Worm (Caenorhabditis elegans): ENCODE data around the gene gtf-2H1.

gtf-2H1 gene

ce11 chrIV:210591-210990 is 21.0 kb downstream of the gtf-2H1 start (continued):
- TF ChIP-seq mdl-1 (tag; optimal IDR thresholded peaks at IDR 0.05), result peak in 1 of 2 experiments; percentile 50
- TF ChIP-seq zip-2 (tag; optimal IDR thresholded peaks at IDR 0.05), result no peak
- TF ChIP-seq sdz-12 (GFP tag; optimal IDR thresholded peaks at IDR 0.05), result no peak
- TF ChIP-seq ama-1 (optimal IDR thresholded peaks at IDR 0.05), result no peak
- TF ChIP-seq arid-1 (GFP tag; conservative IDR thresholded peaks at IDR 0.05), result no peak
- peak; percentile 11 for TF ChIP-seq rbr-2 (tag; optimal IDR thresholded peaks at IDR 0.05)
- no peak for TF ChIP-seq fkh-10 (GFP tag; optimal IDR thresholded peaks at IDR 0.05)
- 0 out of 2 replicates have a peak, but pooled peaks have one; percentile 27 for TF ChIP-seq hmg-1.1 (GFP tag; IDR thresholded peaks at IDR 0.05)
- no peak for TF ChIP-seq fos-1 (tag; optimal IDR thresholded peaks at IDR 0.05)
- TF ChIP-seq lin-1 (GFP tag; IDR thresholded peaks at IDR 0.05), result no peak
- TF ChIP-seq nhr-41 (GFP tag; IDR thresholded peaks at IDR 0.05), result peak; percentile 81
- TF ChIP-seq hif-1 (tag; optimal IDR thresholded peaks at IDR 0.05), result no peak
- no peak for TF ChIP-seq daf-16 (GFP tag; optimal IDR thresholded peaks at IDR 0.05)
- peak; percentile 96 for TF ChIP-seq daf-16 (tag; optimal IDR thresholded peaks at IDR 0.05)
- no peak for TF ChIP-seq F10B5.3 (tag; optimal IDR thresholded peaks at IDR 0.05)
- TF ChIP-seq hlh-30 (tag; optimal IDR thresholded peaks at IDR 0.05; ENCODE audit: insufficient read depth), result peak; percentile 62
- TF ChIP-seq php-3 (GFP tag; IDR thresholded peaks at IDR 0.05), result peak; percentile 72
- no peak for TF ChIP-seq skn-1 (tag; optimal IDR thresholded peaks at IDR 0.05)
- peak; percentile 91 for TF ChIP-seq dve-1 (tag; optimal IDR thresholded peaks at IDR 0.05; ENCODE audit: insufficient read depth)

- no peak for TF ChIP-seq mxl-2 (GFP tag; conservative IDR thresholded peaks at IDR 0.05)
- TF ChIP-seq dpl-1 (GFP tag; optimal IDR thresholded peaks at IDR 0.05), result no peak
- TF ChIP-seq nhr-77 (tag; optimal IDR thresholded peaks at IDR 0.05), result no peak
- TF ChIP-seq egl-43 (GFP tag; IDR thresholded peaks at IDR 0.05), result no peak
- TF ChIP-seq fos-1 (tag; optimal IDR thresholded peaks at IDR 0.05), result no peak
- TF ChIP-seq nhr-102 (tag; optimal IDR thresholded peaks at IDR 0.05), result no peak
Observed at ce11 chrIV:207885-208284, 23.7 kb downstream of the gtf-2H1 start, which contains the start of gene Y38C1AA.1. TSS of gene Y38C1AA.1 (plus strand) at chrIV:208185.

ce11 chrIV:204998-205397 is 26.6 kb downstream of the gtf-2H1 start, which contains the start of gene coa-1:
TSS of gene coa-1 (plus strand) at chrIV:205298.
- TF ChIP-seq dve-1 (tag; optimal IDR thresholded peaks at IDR 0.05; ENCODE audit: insufficient read depth), result no peak
- no peak for TF ChIP-seq nhr-10 (tag; optimal IDR thresholded peaks at IDR 0.05)
- TF ChIP-seq jun-1 (tag; optimal IDR thresholded peaks at IDR 0.05), result no peak
- no peak for TF ChIP-seq ces-1 (GFP tag; optimal IDR thresholded peaks at IDR 0.05)
- TF ChIP-seq ztf-11 (tag; optimal IDR thresholded peaks at IDR 0.05), result no peak
- TF ChIP-seq ztf-7 (tag; optimal IDR thresholded peaks at IDR 0.05), result no peak
- TF ChIP-seq daf-8 (GFP tag; IDR thresholded peaks at IDR 0.05), result no peak
- no peak for TF ChIP-seq lir-3 (tag; optimal IDR thresholded peaks at IDR 0.05)
- TF ChIP-seq ceh-62 (tag; optimal IDR thresholded peaks at IDR 0.05), result no peak
- TF ChIP-seq dmd-8 (GFP tag; IDR thresholded peaks at IDR 0.05), result no peak
- no peak for TF ChIP-seq ceh-20 (GFP tag; IDR thresholded peaks at IDR 0.05)
- TF ChIP-seq Y5F2A.4 (GFP tag; optimal IDR thresholded peaks at IDR 0.05), result no peak

ce11 chrIV:202921-203652 is 28.5 kb downstream of the gtf-2H1 start, which contains the start of gene gfrp-1:
TSS of gene gfrp-1 (plus strand) at chrIV:203602.
- peak; percentile 52 for TF ChIP-seq aha-1 (tag)
- no peak for TF ChIP-seq daf-16 (GFP tag; optimal IDR thresholded peaks at IDR 0.05)
- TF ChIP-seq daf-16 (tag; optimal IDR thresholded peaks at IDR 0.05), result no peak

Data from whole organism, L4 larva.